Worm (Caenorhabditis elegans): ENCODE data around the gene W08A12.2.

The W08A12.2 gene

ce11 chrV:3685790-3686208 lies at the start of gene W08A12.2:
Gene W08A12.2 (minus strand): TSS chrV:3685892.
- TF ChIP-seq dsc-1 (tag; optimal IDR thresholded peaks at IDR 0.05) (no peak), grh-1 (GFP tag; IDR thresholded peaks at IDR 0.05) (no peak), mep-1 (tag; optimal IDR thresholded peaks at IDR 0.05) (no peak), nhr-19 (GFP tag; conservative IDR thresholded peaks at IDR 0.05) (peak; percentile 81), lin-35 (GFP tag; optimal IDR thresholded peaks at IDR 0.05) (peak in 1 of 2 experiments; percentile 59), zip-4 (GFP tag; optimal IDR thresholded peaks at IDR 0.05) (no peak), nhr-47 (tag; optimal IDR thresholded peaks at IDR 0.05) (peak; percentile 47), nhr-90 (tag; optimal IDR thresholded peaks at IDR 0.05; ENCODE audit: poor library complexity) (peak; percentile 39), snu-23 (GFP tag; optimal IDR thresholded peaks at IDR 0.05) (peak; percentile 62), ceh-88 (GFP tag; IDR thresholded peaks at IDR 0.05) (no peak), lin-39 (tag; optimal IDR thresholded peaks at IDR 0.05) (peak; percentile 42), pag-3 (tag; optimal IDR thresholded peaks at IDR 0.05; ENCODE audit: borderline replicate concordance, insufficient read depth) (peak; percentile 10), swsn-7 (tag; optimal IDR thresholded peaks at IDR 0.05) (peak; percentile 37), lsy-2 (tag; optimal IDR thresholded peaks at IDR 0.05) (peak; percentile 45 to 51), vab-15 (tag; optimal IDR thresholded peaks at IDR 0.05) (no peak), unc-130 (tag; optimal IDR thresholded peaks at IDR 0.05) (peak; percentile 46), nhr-85 (tag) (peak; percentile 77), ztf-4 (tag; optimal IDR thresholded peaks at IDR 0.05) (peak; percentile 31), fos-1 (tag; optimal IDR thresholded peaks at IDR 0.05) (peak; percentile 32), ces-1 (GFP tag; optimal IDR thresholded peaks at IDR 0.05) (no peak), tbx-2 (tag; optimal IDR thresholded peaks at IDR 0.05) (peak; percentile 25), nhr-20 (tag; optimal IDR thresholded peaks at IDR 0.05) (peak; percentile 69), nhr-76 (tag; optimal IDR thresholded peaks at IDR 0.05) (no peak), nhr-71 (tag; optimal IDR thresholded peaks at IDR 0.05) (peak; percentile 88), ceh-8 (GFP tag; optimal IDR thresholded peaks at IDR 0.05) (no peak), unc-98 (GFP tag; IDR thresholded peaks at IDR 0.05) (peak; percentile 40; the same call in 1 of the 2 replicates), rnt-1 (tag; optimal IDR thresholded peaks at IDR 0.05) (peak; percentile 87), F16B12.6 (tag; optimal IDR thresholded peaks at IDR 0.05) (no peak), egl-13 (tag; optimal IDR thresholded peaks at IDR 0.05) (no peak), ceh-90 (tag; optimal IDR thresholded peaks at IDR 0.05) (no peak), hpl-2 (GFP tag; optimal IDR thresholded peaks at IDR 0.05) (no peak), lin-14 (GFP tag; optimal IDR thresholded peaks at IDR 0.05) (peak; percentile 87), dpl-1 (GFP tag; optimal IDR thresholded peaks at IDR 0.05) (peak in 1 of 3 experiments; percentile 14), efl-1 (optimal IDR thresholded peaks at IDR 0.05) (peak; percentile 34 to 44), efl-1 (GFP tag; optimal IDR thresholded peaks at IDR 0.05 in 1 of 2) (peak; percentile 12 to 52), elt-3 (tag; optimal IDR thresholded peaks at IDR 0.05) (peak in 1 of 6 experiments; percentile 5), hlh-17 (GFP tag; optimal IDR thresholded peaks at IDR 0.05; ENCODE audit: borderline replicate concordance) (no peak), mdl-1 (tag; optimal IDR thresholded peaks at IDR 0.05) (peak in 1 of 2 experiments; percentile 76), blmp-1 (tag; optimal IDR thresholded peaks at IDR 0.05) (no peak)

- TF ChIP-seq lin-15B (tag; optimal IDR thresholded peaks at IDR 0.05) (no peak), pag-3 (tag; optimal IDR thresholded peaks at IDR 0.05; ENCODE audit: borderline replicate concordance, insufficient read depth) (no peak), mdl-1 (tag; optimal IDR thresholded peaks at IDR 0.05) (no peak), ceh-63 (GFP tag; optimal IDR thresholded peaks at IDR 0.05) (no peak), vab-15 (tag; optimal IDR thresholded peaks at IDR 0.05) (no peak)
Observed at ce11 chrV:3724772-3725171, 39.1 kb upstream of the W08A12.2 start, which contains the start of gene str-30. Gene str-30 (plus strand): TSS chrV:3725072.

All from whole organism, L1 larva.